Worm (Caenorhabditis elegans): Measurements from ENCODE around the gene srd-23.
"Not testable (repeated sequence)": the region's sequence is repeated elsewhere in the genome, so short reads cannot be mapped to it uniquely, and the experiment has no call there.

The srd-23 gene

DNA sequence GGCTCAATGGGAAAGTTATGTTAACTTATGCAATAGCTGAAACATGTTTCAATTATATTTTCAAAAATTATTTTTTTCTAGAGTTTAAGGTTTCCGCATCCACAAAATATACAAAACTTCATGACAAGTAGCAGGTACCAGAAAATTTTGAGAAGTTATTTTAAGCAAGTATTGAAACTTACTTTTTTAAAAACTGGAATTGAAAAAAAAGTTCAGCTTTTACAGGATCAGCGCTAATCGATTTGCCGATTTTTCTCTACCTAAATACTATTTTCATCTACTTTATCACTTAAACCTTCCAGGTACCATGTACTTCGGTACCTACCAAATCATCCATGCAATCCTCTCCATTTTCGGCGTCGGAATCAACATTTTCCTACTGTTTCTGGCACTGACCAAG, at the start of gene srd-23:
Gene srd-23 (plus strand): TSS at position 301 of the 400 bp plus-strand sequence.
- TF ChIP-seq hlh-1 (tag; optimal IDR thresholded peaks at IDR 0.05) (no peak), tbx-8 (GFP tag; optimal IDR thresholded peaks at IDR 0.05) (no peak), cnd-1 (tag; optimal IDR thresholded peaks at IDR 0.05) (no peak), flh-1 (GFP tag; optimal IDR thresholded peaks at IDR 0.05) (no peak), ham-2 (GFP tag; optimal IDR thresholded peaks at IDR 0.05) (no peak), ztf-11 (tag; optimal IDR thresholded peaks at IDR 0.05) (no peak), mep-1 (tag; optimal IDR thresholded peaks at IDR 0.05) (no peak), nhr-237 (tag; optimal IDR thresholded peaks at IDR 0.05) (no peak), nhr-12 (tag; optimal IDR thresholded peaks at IDR 0.05) (no peak), sptf-1 (tag; optimal IDR thresholded peaks at IDR 0.05) (no peak), nhr-2 (tag; optimal IDR thresholded peaks at IDR 0.05) (no peak), unc-62 (GFP tag; optimal IDR thresholded peaks at IDR 0.05) (no peak), unc-39 (tag; optimal IDR thresholded peaks at IDR 0.05) (no peak), bed-3 (GFP tag; optimal IDR thresholded peaks at IDR 0.05) (no peak), elt-1 (tag; optimal IDR thresholded peaks at IDR 0.05; ENCODE audit: borderline replicate concordance, insufficient read depth) (no peak), ceh-39 (tag; optimal IDR thresholded peaks at IDR 0.05) (no peak), lin-13 (tag; optimal IDR thresholded peaks at IDR 0.05) (no peak), unc-120 (tag; optimal IDR thresholded peaks at IDR 0.05; ENCODE audit: poor library complexity, severe bottlenecking) (no peak), snpc-4 (tag; optimal IDR thresholded peaks at IDR 0.05) (no peak)

DNA sequence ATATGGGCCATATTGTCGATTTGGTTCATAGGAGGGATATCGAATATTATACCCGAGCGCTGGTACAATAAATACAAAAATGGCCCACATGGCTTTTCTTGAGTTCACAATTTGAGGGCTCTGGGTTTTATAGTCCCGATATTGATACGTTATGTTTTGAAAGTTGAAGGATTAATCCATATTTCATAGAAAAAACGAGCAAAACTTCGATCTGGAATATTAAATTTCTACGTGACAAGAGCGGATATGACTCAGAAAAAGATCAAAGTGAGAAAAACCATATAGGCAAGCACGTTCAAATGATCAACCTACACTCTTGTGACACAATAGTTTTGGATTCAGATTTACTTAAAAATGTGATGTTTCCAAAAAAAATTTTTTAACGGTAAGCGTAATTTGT, 48.0 kb upstream of the srd-23 start, which contains the start of gene col-135:
Gene col-135 (minus strand): TSS at position 101 of the 400 bp plus-strand sequence.
- TF ChIP-seq blmp-1 (tag; optimal IDR thresholded peaks at IDR 0.05) (no peak), ceh-83 (GFP tag; optimal IDR thresholded peaks at IDR 0.05) (no peak), ceh-39 (tag; optimal IDR thresholded peaks at IDR 0.05) (no peak), pha-4 (tag; optimal IDR thresholded peaks at IDR 0.05) (no peak), cnd-1 (tag; optimal IDR thresholded peaks at IDR 0.05) (no peak), elt-3 (tag; optimal IDR thresholded peaks at IDR 0.05) (no peak), snpc-4 (tag; optimal IDR thresholded peaks at IDR 0.05) (no peak), drap-1 (GFP tag; optimal IDR thresholded peaks at IDR 0.05) (no peak), bed-3 (GFP tag; optimal IDR thresholded peaks at IDR 0.05) (no peak), unc-39 (tag; optimal IDR thresholded peaks at IDR 0.05) (no peak), nhr-237 (tag; optimal IDR thresholded peaks at IDR 0.05) (no peak)

DNA sequence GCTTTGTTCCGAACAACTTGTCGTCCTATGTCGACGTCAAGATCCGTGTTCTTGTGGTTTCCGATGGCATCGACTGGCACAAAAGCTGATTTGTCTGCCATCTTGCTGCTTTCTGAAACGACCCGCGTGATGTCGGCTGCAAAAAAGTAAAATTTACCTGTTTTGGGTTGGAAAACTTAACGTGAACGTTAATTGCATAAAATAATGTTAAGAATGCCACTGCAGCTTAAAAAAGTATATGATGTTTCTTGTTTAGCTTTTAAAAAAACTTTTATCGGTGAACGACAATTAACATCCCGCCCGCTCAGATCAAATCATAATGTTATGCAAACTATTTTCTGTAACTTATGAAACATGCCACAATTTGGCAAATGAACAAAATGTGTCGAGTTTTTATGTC, 45.8 kb upstream of the srd-23 start, which contains the start of gene M199.8:
Gene M199.8 (minus strand): TSS at position 101 of the 400 bp plus-strand sequence.
- TF ChIP-seq lsy-2, mls-2, hlh-1 (tag; optimal IDR thresholded peaks at IDR 0.05): not testable (repeated sequence)

DNA sequence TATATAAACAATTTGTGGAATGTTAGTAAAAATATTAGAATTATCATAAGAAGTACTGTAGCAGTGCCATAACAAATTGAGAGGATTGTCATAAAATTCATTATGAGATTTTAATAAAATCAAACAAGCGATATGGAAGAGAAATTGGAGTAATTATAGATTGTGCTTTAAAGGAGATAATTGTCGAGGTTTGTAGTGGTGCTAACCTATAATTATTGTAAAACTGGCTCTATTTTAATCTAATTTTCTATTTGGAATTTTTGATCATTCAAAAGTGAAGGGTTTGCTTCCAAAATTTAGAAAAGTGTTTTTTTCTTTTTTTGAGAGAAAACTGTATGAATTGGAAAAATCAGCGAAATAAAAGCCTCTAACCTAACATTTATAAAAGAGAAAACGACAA, 38.9 kb upstream of the srd-23 start, which contains the start of gene srg-51:
Gene srg-51 (minus strand): TSS at position 101 of the 400 bp plus-strand sequence.
- TF ChIP-seq ces-1 (GFP tag; optimal IDR thresholded peaks at IDR 0.05) = no peak
- no peak for TF ChIP-seq drap-1 (GFP tag; optimal IDR thresholded peaks at IDR 0.05)
- TF ChIP-seq ztf-11 (tag; optimal IDR thresholded peaks at IDR 0.05) = no peak
- TF ChIP-seq mep-1 (tag; optimal IDR thresholded peaks at IDR 0.05) = no peak
- no peak for TF ChIP-seq sptf-1 (tag; optimal IDR thresholded peaks at IDR 0.05)
- no peak for TF ChIP-seq unc-39 (tag; optimal IDR thresholded peaks at IDR 0.05)
- TF ChIP-seq ceh-43 (GFP tag; optimal IDR thresholded peaks at IDR 0.05) = no peak

DNA sequence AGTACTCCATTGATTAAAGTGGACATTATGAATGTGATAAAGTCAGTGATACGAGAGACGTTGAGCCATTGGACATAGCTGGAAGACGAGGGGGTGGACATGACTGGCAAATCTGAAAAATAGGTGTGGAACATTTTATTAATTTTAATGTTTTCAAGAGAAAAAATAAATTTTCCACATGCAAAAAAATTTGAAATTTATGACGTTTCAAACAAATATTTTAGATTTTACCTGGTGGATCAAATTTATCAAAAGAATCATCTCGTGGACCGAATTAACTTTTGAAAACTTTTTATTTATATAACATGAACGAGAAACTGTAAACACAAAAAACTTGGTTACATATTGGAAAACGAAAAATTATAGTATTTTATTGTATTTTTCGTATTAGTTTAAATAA, 32.6 kb upstream of the srd-23 start, which contains the start of gene str-78:
Gene str-78 (minus strand): TSS at position 101 of the 400 bp plus-strand sequence.
- TF ChIP-seq nhr-2 (tag; optimal IDR thresholded peaks at IDR 0.05) (no peak), nhr-237 (tag; optimal IDR thresholded peaks at IDR 0.05) (no peak), elt-3 (tag; optimal IDR thresholded peaks at IDR 0.05) (no peak), elt-1 (tag; optimal IDR thresholded peaks at IDR 0.05; ENCODE audit: borderline replicate concordance, insufficient read depth) (no peak), mab-5 (tag; optimal IDR thresholded peaks at IDR 0.05) (no peak), lin-32 (GFP tag; optimal IDR thresholded peaks at IDR 0.05) (no peak), unc-62 (GFP tag; optimal IDR thresholded peaks at IDR 0.05) (no peak), ceh-39 (tag; optimal IDR thresholded peaks at IDR 0.05) (no peak), unc-39 (tag; optimal IDR thresholded peaks at IDR 0.05) (no peak), sptf-1 (tag; optimal IDR thresholded peaks at IDR 0.05) (no peak), mls-2 (tag; optimal IDR thresholded peaks at IDR 0.05) (no peak), snpc-4 (tag; optimal IDR thresholded peaks at IDR 0.05) (no peak), ceh-43 (GFP tag; optimal IDR thresholded peaks at IDR 0.05) (no peak), nhr-12 (tag; optimal IDR thresholded peaks at IDR 0.05) (no peak), nhr-28 (tag; optimal IDR thresholded peaks at IDR 0.05) (no peak), ham-2 (GFP tag; optimal IDR thresholded peaks at IDR 0.05) (no peak), nhr-76 (tag; optimal IDR thresholded peaks at IDR 0.05) (no peak), drap-1 (GFP tag; optimal IDR thresholded peaks at IDR 0.05) (no peak), blmp-1 (tag; optimal IDR thresholded peaks at IDR 0.05) (no peak), lsy-2 (tag; optimal IDR thresholded peaks at IDR 0.05) (no peak)

Measured in whole organism, mixed stage, embryonic.